Fruit fly (Drosophila melanogaster): ENCODE results near the gene GILT2.
A peak's percentile ranks its signal among the peaks of the same experiment; 100 is the strongest.

The GILT2 gene

dm6 chr3R:23709508-23710208 lies 31.0 kb downstream of the GILT2 start, which contains the start of gene CG10301 (continued):
- TF ChIP-seq CG18599 (GFP tag; optimal IDR thresholded peaks at IDR 0.05) (peak; percentile 32), CG2129 (GFP tag; IDR thresholded peaks at IDR 0.05; ENCODE audit: partially characterized antibody) (no peak), mld (GFP tag; IDR thresholded peaks at IDR 0.05; ENCODE audit: partially characterized antibody) (no peak), nmo (GFP tag; optimal IDR thresholded peaks at IDR 0.05) (peak; percentile 76), CG12769 (tag; optimal IDR thresholded peaks at IDR 0.05) (peak; percentile 8), CG4404 (GFP tag; IDR thresholded peaks at IDR 0.05) (peak; percentile 84), Med (GFP tag) (peak; percentile 77), D19A (tag; optimal IDR thresholded peaks at IDR 0.05) (peak; percentile 67), Camta (GFP tag; optimal IDR thresholded peaks at IDR 0.05) (peak; percentile 50), lilli (GFP tag; optimal IDR thresholded peaks at IDR 0.05) (peak; percentile 39), CG7271 (tag; optimal IDR thresholded peaks at IDR 0.05) (no peak), CG4707 (GFP tag; optimal IDR thresholded peaks at IDR 0.05) (peak; percentile 21), ken (GFP tag; IDR thresholded peaks at IDR 0.05) (peak; percentile 50; the same call in 1 of the 3 replicates), fd64A (GFP tag; optimal IDR thresholded peaks at IDR 0.05) (peak; percentile 4), lola (GFP tag; optimal IDR thresholded peaks at IDR 0.05) (peak in 1 of 3 experiments; percentile 81), CG31388 (GFP tag; optimal IDR thresholded peaks at IDR 0.05) (no peak), gro (GFP tag; optimal IDR thresholded peaks at IDR 0.05) (no peak), sob (GFP tag; IDR thresholded peaks at IDR 0.05) (peak; percentile 26; the same call in 1 of the 2 replicates), unc-4 (GFP tag; IDR thresholded peaks at IDR 0.05; ENCODE audit: partially characterized antibody) (no peak), Chrac-16 (GFP tag; optimal IDR thresholded peaks at IDR 0.05) (peak; percentile 68), CG3163 (GFP tag; optimal IDR thresholded peaks at IDR 0.05) (no peak), CG2202 (tag; optimal IDR thresholded peaks at IDR 0.05) (peak; percentile 54), CG1024 (GFP tag; IDR thresholded peaks at IDR 0.05) (peak; percentile 46; the same call in 1 of the 2 replicates), sens (GFP tag) (peak; percentile 97), CG15601 (tag; optimal IDR thresholded peaks at IDR 0.05) (peak; percentile 67), PHDP (tag; optimal IDR thresholded peaks at IDR 0.05) (peak; percentile 37), Eip74EF (GFP tag; optimal IDR thresholded peaks at IDR 0.05) (peak in 1 of 2 experiments; percentile 20), CG1233 (GFP tag; optimal IDR thresholded peaks at IDR 0.05) (peak; percentile 56), ham (GFP tag; IDR thresholded peaks at IDR 0.05) (no peak), CG10274 (GFP tag; optimal IDR thresholded peaks at IDR 0.05) (no peak), CG32772 (GFP tag; IDR thresholded peaks at IDR 0.05) (peak; percentile 49; the same call in 1 of the 2 replicates), Ravus (GFP tag; IDR thresholded peaks at IDR 0.05) (no peak; the same call in 1 of the 2 replicates), esg (GFP tag; conservative IDR thresholded peaks at IDR 0.05) (peak; percentile 52), Nf-YB (GFP tag; optimal IDR thresholded peaks at IDR 0.05) (peak; percentile 8), pzg (GFP tag; optimal IDR thresholded peaks at IDR 0.05) (no peak), odd (GFP tag; optimal IDR thresholded peaks at IDR 0.05) (peak; percentile 25), NFAT (GFP tag; IDR thresholded peaks at IDR 0.05) (no peak), CG11085 (GFP tag; IDR thresholded peaks at IDR 0.05) (no peak), NC2β (GFP tag; optimal IDR thresholded peaks at IDR 0.05) (peak; percentile 54), CG33557 (GFP tag; optimal IDR thresholded peaks at IDR 0.05) (peak; percentile 61), schlank (tag; optimal IDR thresholded peaks at IDR 0.05) (no peak), Awh (GFP tag; IDR thresholded peaks at IDR 0.05) (peak; percentile 52), knrl (GFP tag; IDR thresholded peaks at IDR 0.05; ENCODE audit: partially characterized antibody) (no peak), ftz-f1 (GFP tag; optimal IDR thresholded peaks at IDR 0.05) (no peak), ssp (GFP tag; IDR thresholded peaks at IDR 0.05) (peak; percentile 36; the same call in 1 of the 2 replicates), CG9727 (GFP tag; optimal IDR thresholded peaks at IDR 0.05) (peak; percentile 79), kay (GFP tag; optimal IDR thresholded peaks at IDR 0.05) (no peak), CG1529 (GFP tag; optimal IDR thresholded peaks at IDR 0.05) (peak; percentile 58), dimm (GFP tag; IDR thresholded peaks at IDR 0.05) (no peak; the same call in 1 of the 2 replicates)
